Worm (Caenorhabditis elegans): Measurements from ENCODE around the gene T09A5.4.

- TF ChIP-seq nhr-77 (tag; optimal IDR thresholded peaks at IDR 0.05) (no peak), unc-62 (GFP tag; optimal IDR thresholded peaks at IDR 0.05 in 1 of 2) (no peak), unc-62 (tag; optimal IDR thresholded peaks at IDR 0.05) (no peak), mep-1 (tag; optimal IDR thresholded peaks at IDR 0.05) (no peak), php-3 (GFP tag; IDR thresholded peaks at IDR 0.05) (no peak), snpc-4 (tag; optimal IDR thresholded peaks at IDR 0.05) (no peak)
Observed at ce11 chrII:7835314-7835713, 10.7 kb upstream of the T09A5.4 start, which contains the start of gene cex-2.
